Worm (Caenorhabditis elegans): ENCODE measurements around the gene F58A4.6.
A peak's percentile ranks its signal among the peaks of the same experiment; 100 is the strongest.

Gene F58A4.6

ce11 chrIII:9585314-9585713 lies 29.0 kb upstream of the F58A4.6 start (continued):
- no peak for TF ChIP-seq mdl-1 (tag; optimal IDR thresholded peaks at IDR 0.05)

ce11 chrIII:9590212-9590611 lies 24.1 kb upstream of the F58A4.6 start:
- TF ChIP-seq fos-1 (tag; optimal IDR thresholded peaks at IDR 0.05): no peak
- no peak for TF ChIP-seq nhr-20 (tag; optimal IDR thresholded peaks at IDR 0.05)
- TF ChIP-seq mdl-1 (tag; optimal IDR thresholded peaks at IDR 0.05): peak in 1 of 2 experiments; percentile 2
- no peak for TF ChIP-seq ceh-90 (tag; optimal IDR thresholded peaks at IDR 0.05)
- no peak for TF ChIP-seq lin-15B (tag; optimal IDR thresholded peaks at IDR 0.05)
- TF ChIP-seq nhr-28 (tag; optimal IDR thresholded peaks at IDR 0.05): no peak
- no peak for TF ChIP-seq unc-62 (GFP tag; optimal IDR thresholded peaks at IDR 0.05)
- TF ChIP-seq sup-37 (GFP tag; optimal IDR thresholded peaks at IDR 0.05): no peak
- TF ChIP-seq nhr-12 (tag; optimal IDR thresholded peaks at IDR 0.05): no peak
- TF ChIP-seq mep-1 (tag; optimal IDR thresholded peaks at IDR 0.05): no peak
- no peak for TF ChIP-seq hlh-4 (tag; optimal IDR thresholded peaks at IDR 0.05)
- no peak for TF ChIP-seq C04F5.9 (tag; optimal IDR thresholded peaks at IDR 0.05)
- no peak for TF ChIP-seq snu-23 (GFP tag; optimal IDR thresholded peaks at IDR 0.05)
- no peak for TF ChIP-seq nhr-11 (tag; optimal IDR thresholded peaks at IDR 0.05)
- peak; percentile 83 for TF ChIP-seq elt-2 (tag; optimal IDR thresholded peaks at IDR 0.05)
- TF ChIP-seq nhr-90 (tag; optimal IDR thresholded peaks at IDR 0.05; ENCODE audit: poor library complexity): no peak
- TF ChIP-seq nhr-77 (tag; optimal IDR thresholded peaks at IDR 0.05): no peak

- TF ChIP-seq tlp-1 (tag; optimal IDR thresholded peaks at IDR 0.05): no peak
- TF ChIP-seq elt-2 (tag; optimal IDR thresholded peaks at IDR 0.05): peak; percentile 35
- TF ChIP-seq hlh-4 (tag; optimal IDR thresholded peaks at IDR 0.05): no peak
- no peak for TF ChIP-seq lir-3 (tag; optimal IDR thresholded peaks at IDR 0.05; ENCODE audit: poor library complexity)
- no peak for TF ChIP-seq unc-86 (tag; optimal IDR thresholded peaks at IDR 0.05)
- no peak for TF ChIP-seq fkh-8 (tag; optimal IDR thresholded peaks at IDR 0.05)
- TF ChIP-seq ama-1 (optimal IDR thresholded peaks at IDR 0.05): no peak
These were observed 22.2 kb upstream of the F58A4.6 start, which contains the start of gene acox-1.5 for ce11 chrIII:9592118-9592517. acox-1.5 (minus strand) TSS chrIII:9592192.

ce11 chrIII:9595563-9595962 lies 18.7 kb upstream of the F58A4.6 start, which contains the start of gene rom-2:
rom-2 (minus strand) TSS chrIII:9595663.
- no peak for TF ChIP-seq C34B4.2 (tag; optimal IDR thresholded peaks at IDR 0.05)
- TF ChIP-seq hlh-4 (tag; optimal IDR thresholded peaks at IDR 0.05): no peak
- no peak for TF ChIP-seq nhr-12 (tag; optimal IDR thresholded peaks at IDR 0.05)
- no peak for TF ChIP-seq unc-62 (GFP tag; optimal IDR thresholded peaks at IDR 0.05)
- no peak for TF ChIP-seq tlp-1 (tag; optimal IDR thresholded peaks at IDR 0.05)
- TF ChIP-seq ama-1 (optimal IDR thresholded peaks at IDR 0.05): no peak
- TF ChIP-seq snpc-4 (tag; optimal IDR thresholded peaks at IDR 0.05): no peak
- TF ChIP-seq irx-1 (tag; optimal IDR thresholded peaks at IDR 0.05): no peak
- TF ChIP-seq fkh-10 (GFP tag; optimal IDR thresholded peaks at IDR 0.05): no peak
- no peak for TF ChIP-seq tbx-2 (tag; optimal IDR thresholded peaks at IDR 0.05)
- no peak for TF ChIP-seq blmp-1 (tag; optimal IDR thresholded peaks at IDR 0.05)
- no peak for TF ChIP-seq C16A3.4 (tag; optimal IDR thresholded peaks at IDR 0.05)
- TF ChIP-seq pag-3 (tag; optimal IDR thresholded peaks at IDR 0.05; ENCODE audit: borderline replicate concordance, insufficient read depth): no peak
- TF ChIP-seq nhr-71 (tag; optimal IDR thresholded peaks at IDR 0.05): no peak
- TF ChIP-seq hlh-17 (GFP tag; optimal IDR thresholded peaks at IDR 0.05; ENCODE audit: borderline replicate concordance): no peak

ce11 chrIII:9597044-9597443 lies 17.2 kb upstream of the F58A4.6 start, which contains the start of gene C48B4.12:
C48B4.12 (plus strand) TSS chrIII:9597344.
- TF ChIP-seq irx-1 (tag; optimal IDR thresholded peaks at IDR 0.05) (no peak), pax-3 (tag; optimal IDR thresholded peaks at IDR 0.05) (no peak), dsc-1 (tag; optimal IDR thresholded peaks at IDR 0.05) (no peak), snu-23 (GFP tag; optimal IDR thresholded peaks at IDR 0.05) (no peak), pqm-1 (tag; optimal IDR thresholded peaks at IDR 0.05) (no peak), ceh-8 (GFP tag; optimal IDR thresholded peaks at IDR 0.05) (no peak), sptf-1 (tag; optimal IDR thresholded peaks at IDR 0.05) (no peak), isw-1 (GFP tag; IDR thresholded peaks at IDR 0.05) (no peak), nhr-71 (tag; optimal IDR thresholded peaks at IDR 0.05) (no peak), egl-27 (tag; optimal IDR thresholded peaks at IDR 0.05) (no peak), aly-2 (tag; optimal IDR thresholded peaks at IDR 0.05) (no peak), nhr-237 (tag; optimal IDR thresholded peaks at IDR 0.05) (no peak), ztf-4 (tag; optimal IDR thresholded peaks at IDR 0.05) (no peak)
